Worm (Caenorhabditis elegans): ENCODE measurements around the gene Y116A8C.467.

DNA sequence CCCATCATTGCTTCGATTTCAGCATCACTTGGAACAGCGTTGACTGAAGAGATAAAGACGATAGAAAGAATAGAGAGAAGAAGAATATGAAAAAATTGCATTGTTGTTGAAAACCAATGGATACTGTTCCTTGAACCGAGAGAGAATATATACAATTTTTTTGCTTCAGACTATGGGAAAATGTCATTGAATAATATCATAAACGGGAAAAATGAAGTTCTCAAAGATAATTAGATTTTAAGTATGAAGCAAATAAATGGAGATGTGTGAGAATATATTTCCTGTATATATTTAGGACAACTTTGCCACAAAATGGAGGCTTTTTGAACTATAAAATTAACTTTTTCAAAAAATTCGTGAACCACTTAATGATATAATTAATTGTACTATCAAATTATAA, 5.6 kb downstream of the Y116A8C.467 start, which contains the start of gene Y116A8C.44:
- TF ChIP-seq C08G9.2 (tag; optimal IDR thresholded peaks at IDR 0.05) (no peak), lim-6 (tag; optimal IDR thresholded peaks at IDR 0.05) (no peak)

Data from whole organism, late embryonic.